Fruit fly (Drosophila melanogaster) whole organism, prepupa: Measurements from ENCODE around the gene PMCA.

Source experiments
- CG31627 ChIP-seq: fragments of 200-800 bp; sonication (Bioruptor generic); optimal IDR thresholded peaks from 3 replicates; lab custom pipeline; 2016; ENCODE audit warnings: missing biosample characterization, missing genetic modification characterization
- fd59A ChIP-seq: fragments of 200-800 bp; sonication (Bioruptor generic); optimal IDR thresholded peaks from 2 replicates; lab custom pipeline; 2017; ENCODE audit warnings: missing biosample characterization, mild to moderate bottlenecking, missing genetic modification characterization, missing genetic modification reagents
- ss ChIP-seq, 2 experiments: fragments of 200-800 bp; sonication (Bioruptor generic); optimal IDR thresholded peaks; 2 replicates in 1 of 2; 3 replicates in 1 of 2; lab custom pipeline; 2017 to 2018; ENCODE audit warnings: mild to moderate bottlenecking in 2 of 2, missing biosample characterization in 2 of 2, missing genetic modification characterization in 2 of 2, moderate library complexity in 1 of 2

- TF ChIP-seq CG31627 (no peak), ss (GFP tag; optimal IDR thresholded peaks at IDR 0.05; lab: Kevin White, UChicago) (no peak), fd59A (GFP tag; lab: Kevin White, UChicago) (no peak)
These were observed 53.0 kb downstream of the PMCA start for dm6 chr4:305697-306096.
